Worm (Caenorhabditis elegans) whole organism, young adult: Measurements from ENCODE around the gene K02D10.3.
A peak's percentile ranks its signal among the peaks of the same experiment; 100 is the strongest.

ENCODE experiments used
- B0019.2 ChIP-seq: fragments of 200-800 bp; sonication (Bioruptor generic); conservative IDR thresholded peaks from 2 replicates; pipeline ENCODE4 v1.3.6; 2022; ENCODE audit warnings: missing genetic modification reagents, missing genetic modification characterization, missing compliant biosample characterization
- B0035.1 ChIP-seq: sonication (generic microtip); optimal IDR thresholded peaks from 2 replicates; lab custom pipeline; 2016; ENCODE audit warnings: missing genetic modification characterization, mild to moderate bottlenecking, missing compliant biosample characterization, missing genotype, missing genetic modification reagents
- B0261.1 ChIP-seq: sonication (generic microtip); optimal IDR thresholded peaks from 2 replicates; lab custom pipeline; 2016; ENCODE audit warnings: mild to moderate bottlenecking, missing genetic modification characterization, moderate library complexity, missing compliant biosample characterization
- B0336.3 ChIP-seq: fragments of 200-800 bp; sonication (Bioruptor generic); IDR thresholded peaks from 2 replicates; pipeline ENCODE4 v1.3.6; 2022; ENCODE audit warnings: missing genetic modification characterization, missing compliant biosample characterization
- C17E4.6 ChIP-seq: fragments of 200-800 bp; sonication (Bioruptor generic); IDR thresholded peaks from 2 replicates; pipeline ENCODE4 v1.3.6; 2022; ENCODE audit warnings: missing genetic modification reagents, missing genetic modification characterization, missing compliant biosample characterization
- D2030.7 ChIP-seq: fragments of 200-800 bp; sonication (Bioruptor generic); IDR thresholded peaks from 2 replicates; pipeline ENCODE4 v1.3.6; 2022; ENCODE audit warnings: missing genetic modification reagents, missing genetic modification characterization, missing compliant biosample characterization
- F33H1.4 ChIP-seq: fragments of 200-800 bp; sonication (Bioruptor generic); IDR thresholded peaks from 2 replicates; pipeline ENCODE4 v1.3.6; 2022; ENCODE audit warnings: missing genetic modification reagents, missing genetic modification characterization, missing compliant biosample characterization
- F39B2.1 ChIP-seq: fragments of 200-800 bp; sonication (Bioruptor generic); IDR thresholded peaks from 2 replicates; pipeline ENCODE4 v1.3.6; 2022; ENCODE audit warnings: missing genetic modification reagents, missing genetic modification characterization, missing compliant biosample characterization
- F55B11.4 ChIP-seq: sonication (generic microtip); optimal IDR thresholded peaks from 2 replicates; lab custom pipeline; 2016; ENCODE audit warnings: missing compliant biosample characterization, missing genetic modification characterization, borderline replicate concordance; ENCODE audit not compliant: insufficient read depth
- K11D2.4 ChIP-seq: fragments of 200-800 bp; sonication (Bioruptor generic); IDR thresholded peaks from 2 replicates; pipeline ENCODE4 v1.3.6; 2022; ENCODE audit warnings: missing genetic modification reagents, missing genetic modification characterization, missing compliant biosample characterization
- T07F8.4 ChIP-seq: sonication (generic microtip); optimal IDR thresholded peaks from 2 replicates; lab custom pipeline; 2016; ENCODE audit warnings: mild to moderate bottlenecking, missing genetic modification characterization, moderate library complexity, missing compliant biosample characterization
- Y53G8AR.9 ChIP-seq: fragments of 200-800 bp; sonication (Bioruptor generic); conservative IDR thresholded peaks from 2 replicates; pipeline ENCODE4 v1.3.6; 2022; ENCODE audit warnings: missing genetic modification reagents, missing genetic modification characterization, missing compliant biosample characterization
- Y56A3A.18 ChIP-seq: fragments of 200-800 bp; sonication (Bioruptor generic); IDR thresholded peaks from 2 replicates; pipeline ENCODE4 v1.3.6; 2022; ENCODE audit warnings: missing genetic modification reagents, missing genetic modification characterization, missing compliant biosample characterization
- ZK185.1 ChIP-seq: sonication (generic microtip); optimal IDR thresholded peaks from 2 replicates; lab custom pipeline; 2016; ENCODE audit warnings: mild to moderate bottlenecking, missing genetic modification characterization, missing compliant biosample characterization; ENCODE audit not compliant: poor library complexity, severe bottlenecking
- ama-1 ChIP-seq, 3 experiments: fragments of 150-350 bp in 1 of 3; sonication (generic microtip) in 2 of 3; optimal IDR thresholded peaks; 2 replicates each; lab custom pipeline; 2014 to 2018; ENCODE audit warnings: missing biosample characterization in 2 of 3, missing genetic modification characterization in 2 of 3, missing genetic modification reagents in 2 of 3
- atf-7 ChIP-seq: sonication (generic microtip); optimal IDR thresholded peaks from 2 replicates; lab custom pipeline; 2017; ENCODE audit warnings: mild to moderate bottlenecking, missing genetic modification characterization, missing compliant biosample characterization
- athp-1 ChIP-seq: sonication (generic microtip); optimal IDR thresholded peaks from 2 replicates; lab custom pipeline; 2017; ENCODE audit warnings: mild to moderate bottlenecking, missing genetic modification characterization, missing compliant biosample characterization
- attf-3 ChIP-seq: fragments of 200-800 bp; sonication (Bioruptor generic); conservative IDR thresholded peaks from 2 replicates; pipeline ENCODE4 v1.3.6; 2022; ENCODE audit warnings: missing genetic modification reagents, missing genetic modification characterization, missing compliant biosample characterization
- cebp-1 ChIP-seq, 2 experiments: fragments of 200-800 bp in 1 of 2; sonication (Bioruptor generic) in 1 of 2; sonication (generic microtip) in 1 of 2; IDR thresholded peaks in 1 of 2; optimal IDR thresholded peaks in 1 of 2; 2 replicates each; pipeline versions ENCODE4 v1.3.6 to Lab custom; 2017 to 2022; ENCODE audit warnings: missing compliant biosample characterization in 2 of 2, missing genetic modification characterization in 2 of 2, mild to moderate bottlenecking in 1 of 2, missing genetic modification reagents in 1 of 2, moderate library complexity in 1 of 2
- cebp-2 ChIP-seq: fragments of 200-800 bp; sonication (Bioruptor generic); IDR thresholded peaks from 2 replicates; pipeline ENCODE4 v1.3.6; 2022; ENCODE audit warnings: missing genetic modification characterization, missing compliant biosample characterization
- ceh-100 ChIP-seq: fragments of 200-800 bp; sonication (Bioruptor generic); IDR thresholded peaks from 2 replicates; pipeline ENCODE4 v1.3.6; 2022; ENCODE audit warnings: missing genetic modification reagents, missing genetic modification characterization, missing compliant biosample characterization
- ceh-27 ChIP-seq: fragments of 200-800 bp; sonication (Bioruptor generic); optimal IDR thresholded peaks from 2 replicates; lab custom pipeline; 2018; ENCODE audit warnings: mild to moderate bottlenecking, missing genetic modification characterization, moderate library complexity, missing compliant biosample characterization
- ceh-79 ChIP-seq: sonication (generic microtip); optimal IDR thresholded peaks from 2 replicates; lab custom pipeline; 2017; ENCODE audit warnings: mild to moderate bottlenecking, missing genetic modification characterization, missing compliant biosample characterization
- ceh-91 ChIP-seq: fragments of 200-800 bp; sonication (Bioruptor generic); IDR thresholded peaks from 2 replicates; pipeline ENCODE4 v1.3.6; 2022; ENCODE audit warnings: missing genetic modification reagents, missing genetic modification characterization, missing compliant biosample characterization
- dpff-1 ChIP-seq: sonication (generic microtip); optimal IDR thresholded peaks from 2 replicates; lab custom pipeline; 2017; ENCODE audit warnings: mild to moderate bottlenecking, missing genetic modification characterization, missing compliant biosample characterization
- egl-44 ChIP-seq: fragments of 200-800 bp; sonication (Bioruptor generic); IDR thresholded peaks from 2 replicates; pipeline ENCODE4 v1.3.6; 2022; ENCODE audit warnings: missing genetic modification reagents, missing genetic modification characterization, missing compliant biosample characterization
- egrh-3 ChIP-seq: fragments of 200-800 bp; sonication (Bioruptor generic); IDR thresholded peaks from 2 replicates; pipeline ENCODE4 v1.3.6; 2022; ENCODE audit warnings: missing genetic modification reagents, missing genetic modification characterization, missing compliant biosample characterization
- ekl-4 ChIP-seq: fragments of 200-800 bp; sonication (Bioruptor generic); IDR thresholded peaks from 2 replicates; pipeline ENCODE4 v1.3.6; 2022; ENCODE audit warnings: missing genetic modification reagents, missing genetic modification characterization, missing compliant biosample characterization
- him-1 ChIP-seq: sonication (generic microtip); optimal IDR thresholded peaks from 2 replicates; lab custom pipeline; 2016; ENCODE audit warnings: missing genotype, missing genetic modification reagents, missing genetic modification characterization, missing compliant biosample characterization
- hlh-12 ChIP-seq: sonication (generic microtip); optimal IDR thresholded peaks from 2 replicates; lab custom pipeline; 2016; ENCODE audit warnings: missing genetic modification characterization, missing compliant biosample characterization
- hrde-1 ChIP-seq: sonication (generic microtip); optimal IDR thresholded peaks from 2 replicates; lab custom pipeline; 2016; ENCODE audit warnings: missing genetic modification characterization, mild to moderate bottlenecking, missing compliant biosample characterization, moderate library complexity, missing genotype, missing genetic modification reagents, borderline replicate concordance
- lin-26 ChIP-seq: fragments of 200-800 bp; sonication (Bioruptor generic); IDR thresholded peaks from 2 replicates; pipeline ENCODE4 v1.3.6; 2022; ENCODE audit warnings: missing genetic modification reagents, missing genetic modification characterization, missing compliant biosample characterization
- lin-54 ChIP-seq: fragments of 200-800 bp; sonication (Bioruptor generic); optimal IDR thresholded peaks from 2 replicates; lab custom pipeline; 2018; ENCODE audit warnings: mild to moderate bottlenecking, missing genetic modification characterization, missing compliant biosample characterization
- lir-1 ChIP-seq: fragments of 200-800 bp; sonication (Bioruptor generic); conservative IDR thresholded peaks from 2 replicates; pipeline ENCODE4 v1.3.6; 2022; ENCODE audit warnings: missing genetic modification reagents, missing genetic modification characterization, missing compliant biosample characterization
- lsl-1 ChIP-seq: fragments of 200-800 bp; sonication (Bioruptor generic); optimal IDR thresholded peaks from 2 replicates; lab custom pipeline; 2018; ENCODE audit warnings: mild to moderate bottlenecking, missing genetic modification characterization, moderate library complexity, missing compliant biosample characterization
- mel-28 ChIP-seq: sonication (generic microtip); optimal IDR thresholded peaks from 2 replicates; lab custom pipeline; 2016; ENCODE audit warnings: borderline replicate concordance, mild to moderate bottlenecking, missing genetic modification characterization, missing compliant biosample characterization
- nfya-1 ChIP-seq: sonication (generic microtip); optimal IDR thresholded peaks from 2 replicates; lab custom pipeline; 2017; ENCODE audit warnings: antibody characterized with exemption, missing compliant biosample characterization, missing genetic modification characterization, borderline replicate concordance; ENCODE audit not compliant: insufficient read depth
- nfyb-1 ChIP-seq: fragments of 200-800 bp; sonication (Bioruptor generic); IDR thresholded peaks from 2 replicates; pipeline ENCODE4 v1.3.6; 2022; ENCODE audit warnings: missing genetic modification reagents, missing genetic modification characterization, missing compliant biosample characterization
- nhr-120 ChIP-seq: fragments of 200-800 bp; sonication (Bioruptor generic); IDR thresholded peaks from 2 replicates; pipeline ENCODE4 v1.3.6; 2022; ENCODE audit warnings: missing genetic modification characterization, missing compliant biosample characterization
- nhr-80 ChIP-seq: sonication (generic microtip); optimal IDR thresholded peaks from 2 replicates; lab custom pipeline; 2016; ENCODE audit warnings: missing genetic modification characterization, missing compliant biosample characterization
- pha-4 ChIP-seq: fragments of 150-350 bp; sonication (generic microtip); optimal IDR thresholded peaks from 2 replicates; lab custom pipeline; 2014; ENCODE audit warnings: missing biosample characterization, missing genetic modification reagents, missing genetic modification characterization
- sdz-38 ChIP-seq: sonication (generic microtip); optimal IDR thresholded peaks from 2 replicates; lab custom pipeline; 2016; ENCODE audit warnings: missing genotype, missing genetic modification characterization, missing compliant biosample characterization
- snpc-3.4 ChIP-seq: sonication (generic microtip); optimal IDR thresholded peaks from 2 replicates; lab custom pipeline; 2017; ENCODE audit warnings: missing genetic modification characterization, mild to moderate bottlenecking, missing compliant biosample characterization, antibody characterized with exemption, moderate library complexity, missing genotype, missing genetic modification reagents
- sptf-2 ChIP-seq: fragments of 200-800 bp; sonication (Bioruptor generic); optimal IDR thresholded peaks from 2 replicates; lab custom pipeline; 2018; ENCODE audit warnings: mild to moderate bottlenecking, missing genetic modification characterization, missing compliant biosample characterization
- ztf-22 ChIP-seq: fragments of 200-800 bp; sonication (Bioruptor generic); optimal IDR thresholded peaks from 2 replicates; lab custom pipeline; 2018; ENCODE audit warnings: mild to moderate bottlenecking, missing genetic modification characterization, moderate library complexity, missing compliant biosample characterization
- ztf-28 ChIP-seq: fragments of 200-800 bp; sonication (Bioruptor generic); IDR thresholded peaks from 2 replicates; pipeline ENCODE4 v1.3.6; 2022; ENCODE audit warnings: missing genetic modification reagents, missing genetic modification characterization, missing compliant biosample characterization
- ztf-3 ChIP-seq: fragments of 200-800 bp; sonication (Bioruptor generic); optimal IDR thresholded peaks from 2 replicates; lab custom pipeline; 2018; ENCODE audit warnings: mild to moderate bottlenecking, missing genetic modification characterization, missing compliant biosample characterization
- ztf-6 ChIP-seq: fragments of 200-800 bp; sonication (Bioruptor generic); IDR thresholded peaks from 2 replicates; pipeline ENCODE4 v1.3.6; 2022; ENCODE audit warnings: missing genetic modification reagents, missing genetic modification characterization, missing compliant biosample characterization

Gene K02D10.3

ce11 chrIII:8785426-8785825, 13.7 kb upstream of the K02D10.3 start (continued):
- TF ChIP-seq snpc-3.4 (tag; lab: Kevin White, UChicago), result no peak
- TF ChIP-seq pha-4 (tag; lab: Kevin White, UChicago), result peak; percentile 72
- no peak for TF ChIP-seq ztf-3 (GFP tag; lab: Kevin White, UChicago)
- TF ChIP-seq B0035.1 (tag; lab: Kevin White, UChicago), result no peak
- TF ChIP-seq D2030.7 (GFP tag; lab: Robert Waterston, UW), result no peak
- TF ChIP-seq B0261.1, result no peak
- no peak for TF ChIP-seq ztf-6
- no peak for TF ChIP-seq dpff-1 (tag; lab: Kevin White, UChicago)
- no peak for TF ChIP-seq cebp-2 (GFP tag; lab: Robert Waterston, UW)
- 0 out of 2 replicates have a peak, but pooled peaks have one; percentile 40 for TF ChIP-seq lir-1
- TF ChIP-seq lsl-1, result no peak
- no peak for TF ChIP-seq egrh-3 (GFP tag; lab: Robert Waterston, UW)
- no peak for TF ChIP-seq ceh-91 (GFP tag; lab: Robert Waterston, UW)
- no peak for TF ChIP-seq ama-1 (optimal IDR thresholded peaks at IDR 0.05; lab: Kevin White, UChicago)
- no peak for TF ChIP-seq ama-1 (GFP tag; optimal IDR thresholded peaks at IDR 0.05; lab: Kevin White, UChicago)
- peak; percentile 69 for TF ChIP-seq nhr-80
- no peak for TF ChIP-seq ceh-100 (GFP tag; lab: Robert Waterston, UW)
- TF ChIP-seq him-1, result no peak
- no peak for TF ChIP-seq sptf-2 (GFP tag; lab: Kevin White, UChicago)
- TF ChIP-seq F33H1.4 (GFP tag; lab: Robert Waterston, UW), result no peak
- no peak for TF ChIP-seq athp-1
- no peak for TF ChIP-seq ceh-79
- no peak for TF ChIP-seq attf-3
- TF ChIP-seq K11D2.4 (GFP tag; lab: Robert Waterston, UW), result 0 out of 2 replicates have a peak, but pooled peaks have one; percentile 59
- TF ChIP-seq mel-28 (tag; lab: Kevin White, UChicago), result no peak
- TF ChIP-seq Y56A3A.18, result no peak
- TF ChIP-seq ceh-27, result no peak
- TF ChIP-seq nhr-120 (GFP tag; lab: Robert Waterston, UW), result no peak
- TF ChIP-seq sdz-38 (tag; lab: Kevin White, UChicago), result no peak
- TF ChIP-seq nfya-1, result no peak
- no peak for TF ChIP-seq C17E4.6 (GFP tag; lab: Robert Waterston, UW)
- TF ChIP-seq lin-54 (GFP tag; lab: Kevin White, UChicago), result no peak
- no peak for TF ChIP-seq F39B2.1 (GFP tag; lab: Robert Waterston, UW)
- peak; percentile 53; the same call in 1 of the 2 replicates for TF ChIP-seq nfyb-1 (GFP tag; lab: Robert Waterston, UW)
- no peak for TF ChIP-seq hrde-1
- TF ChIP-seq atf-7 (tag; lab: Kevin White, UChicago), result no peak
- no peak for TF ChIP-seq hlh-12
- TF ChIP-seq F55B11.4, result no peak
- TF ChIP-seq ztf-22 (GFP tag; lab: Kevin White, UChicago), result no peak
- no peak for TF ChIP-seq ztf-28 (GFP tag; lab: Robert Waterston, UW)
- TF ChIP-seq ekl-4, result no peak
- TF ChIP-seq lin-26 (GFP tag; lab: Robert Waterston, UW), result no peak
- TF ChIP-seq ZK185.1, result no peak
- no peak for TF ChIP-seq B0019.2 (GFP tag; lab: Robert Waterston, UW)
- no peak; the same call in 1 of the 2 replicates for TF ChIP-seq cebp-1 (GFP tag; IDR thresholded peaks at IDR 0.05; lab: Robert Waterston, UW)
- TF ChIP-seq cebp-1 (tag; optimal IDR thresholded peaks at IDR 0.05; lab: Kevin White, UChicago), result peak; percentile 75
- no peak for TF ChIP-seq egl-44 (GFP tag; lab: Robert Waterston, UW)
- no peak for TF ChIP-seq Y53G8AR.9 (GFP tag; lab: Robert Waterston, UW)
- TF ChIP-seq T07F8.4 (tag; lab: Kevin White, UChicago), result no peak
- TF ChIP-seq B0336.3 (GFP tag; lab: Robert Waterston, UW), result no peak
